Fruit fly (Drosophila melanogaster) whole organism, embryonic: ENCODE measurements around the gene sosie.

ENCODE experiments used
- B-H1 ChIP-seq: fragments of 200-800 bp; sonication (Bioruptor generic); IDR thresholded peaks from 3 replicates; pipeline ENCODE4 v1.3.6; 2022; ENCODE audit warnings: missing biosample characterization, missing genetic modification characterization
- CG10462 ChIP-seq: fragments of 200-800 bp; sonication (Bioruptor generic); optimal IDR thresholded peaks from 2 replicates; lab custom pipeline; 2016; ENCODE audit warnings: missing biosample characterization, missing genetic modification characterization
- CG10543 ChIP-seq: fragments of 200-800 bp; sonication (Bioruptor generic); optimal IDR thresholded peaks from 3 replicates; lab custom pipeline; 2017; ENCODE audit warnings: missing biosample characterization, mild to moderate bottlenecking, missing genetic modification characterization, moderate library complexity
- CG11085 ChIP-seq: fragments of 200-800 bp; sonication (Bioruptor generic); IDR thresholded peaks from 2 replicates; pipeline ENCODE4 v1.3.6; 2022; ENCODE audit warnings: missing biosample characterization, missing genetic modification characterization
- CG12071 ChIP-seq: fragments of 200-800 bp; sonication (Bioruptor generic); optimal IDR thresholded peaks from 3 replicates; lab custom pipeline; 2018; ENCODE audit warnings: missing biosample characterization, mild to moderate bottlenecking, missing genetic modification characterization
- CG14050 ChIP-seq: fragments of 200-800 bp; sonication (Bioruptor generic); IDR thresholded peaks from 3 replicates; pipeline ENCODE4 v1.3.6; 2022; ENCODE audit warnings: missing biosample characterization, missing genetic modification characterization
- CG17186 ChIP-seq: fragments of 200-800 bp; sonication (Bioruptor generic); optimal IDR thresholded peaks from 3 replicates; lab custom pipeline; 2017; ENCODE audit warnings: missing biosample characterization, missing genetic modification reagents, missing genetic modification characterization
- CG17328 ChIP-seq: fragments of 200-800 bp; sonication (Bioruptor generic); IDR thresholded peaks from 2 replicates; pipeline ENCODE4 v1.3.6; 2022; ENCODE audit warnings: missing biosample characterization, missing genetic modification characterization
- CG1792 ChIP-seq: fragments of 200-800 bp; sonication (Bioruptor generic); optimal IDR thresholded peaks from 2 replicates; lab custom pipeline; 2016; ENCODE audit warnings: missing biosample characterization, missing genetic modification characterization
- CG2129 ChIP-seq: fragments of 200-800 bp; sonication (Bioruptor generic); IDR thresholded peaks from 2 replicates; pipeline ENCODE4 v1.3.6; 2022; ENCODE audit warnings: missing biosample characterization, missing genetic modification characterization; ENCODE audit not compliant: partially characterized antibody
- CG2678 ChIP-seq: fragments of 200-800 bp; sonication (Bioruptor generic); optimal IDR thresholded peaks from 3 replicates; lab custom pipeline; 2019; ENCODE audit warnings: missing biosample characterization, mild to moderate bottlenecking, missing genetic modification characterization, moderate library complexity
- CG30020 ChIP-seq: fragments of 200-800 bp; optimal IDR thresholded peaks from 2 replicates; lab custom pipeline; 2019; ENCODE audit warnings: missing biosample characterization, mild to moderate bottlenecking, missing genetic modification characterization, moderate library complexity
- CG3281 ChIP-seq: fragments of 200-800 bp; sonication (Bioruptor generic); optimal IDR thresholded peaks from 3 replicates; lab custom pipeline; 2017; ENCODE audit warnings: missing biosample characterization, mild to moderate bottlenecking, missing genetic modification characterization
- CG34422 ChIP-seq: fragments of 200-800 bp; sonication (Bioruptor generic); IDR thresholded peaks from 3 replicates; pipeline ENCODE4 v1.3.6; 2022; ENCODE audit warnings: missing biosample characterization, missing genetic modification characterization
- CG4617 ChIP-seq: fragments of 200-800 bp; sonication (Bioruptor generic); optimal IDR thresholded peaks from 3 replicates; lab custom pipeline; 2016; ENCODE audit warnings: missing biosample characterization, missing genetic modification characterization, borderline replicate concordance
- CG4707 ChIP-seq: fragments of 200-800 bp; sonication (Bioruptor generic); optimal IDR thresholded peaks from 2 replicates; lab custom pipeline; 2018; ENCODE audit warnings: missing biosample characterization, mild to moderate bottlenecking, missing genetic modification characterization, moderate library complexity
- CG5245 ChIP-seq: fragments of 200-800 bp; sonication (Bioruptor generic); optimal IDR thresholded peaks from 3 replicates; lab custom pipeline; 2016; ENCODE audit warnings: missing biosample characterization, missing genetic modification characterization
- CG8290 ChIP-seq, 3 experiments: fragments of 200-800 bp; sonication (Bioruptor generic); optimal IDR thresholded peaks; 2 replicates each; lab custom pipeline; 2016 to 2019; ENCODE audit warnings: missing biosample characterization in 3 of 3, missing genetic modification characterization in 3 of 3, mild to moderate bottlenecking in 2 of 3, moderate library complexity in 1 of 3
- CG9609 ChIP-seq: fragments of 200-800 bp; sonication (Bioruptor generic); optimal IDR thresholded peaks from 3 replicates; lab custom pipeline; 2016; ENCODE audit warnings: missing biosample characterization, missing genetic modification characterization
- CG9876 ChIP-seq: fragments of 200-800 bp; sonication (Bioruptor generic); optimal IDR thresholded peaks from 2 replicates; lab custom pipeline; 2016; ENCODE audit warnings: missing biosample characterization, missing genetic modification characterization
- Dbx ChIP-seq: fragments of 200-800 bp; sonication (Bioruptor generic); IDR thresholded peaks from 3 replicates; pipeline ENCODE4 v1.3.6; 2022; ENCODE audit warnings: missing biosample characterization, missing genetic modification characterization
- ERR ChIP-seq: fragments of 200-800 bp; sonication (Bioruptor generic); optimal IDR thresholded peaks from 2 replicates; lab custom pipeline; 2016; ENCODE audit warnings: missing biosample characterization, missing genetic modification characterization
- Lim3 ChIP-seq: fragments of 200-800 bp; sonication (Bioruptor generic); IDR thresholded peaks from 2 replicates; pipeline ENCODE4 v1.3.6; 2022; ENCODE audit warnings: missing biosample characterization, missing genetic modification characterization
- MBD-R2 ChIP-seq: fragments of 200-800 bp; sonication (Bioruptor generic); IDR thresholded peaks from 2 replicates; pipeline ENCODE4 v1.3.6; 2022; ENCODE audit warnings: missing biosample characterization, missing genetic modification characterization
- NfI ChIP-seq: fragments of 200-800 bp; sonication (Bioruptor generic); optimal IDR thresholded peaks from 3 replicates; lab custom pipeline; 2018; ENCODE audit warnings: missing biosample characterization, mild to moderate bottlenecking, missing genetic modification characterization, moderate library complexity
- Oaz ChIP-seq: fragments of 200-800 bp; sonication (Bioruptor generic); IDR thresholded peaks from 2 replicates; pipeline ENCODE4 v1.3.6; 2022; ENCODE audit warnings: missing biosample characterization, missing genetic modification characterization
- Ptx1 ChIP-seq: fragments of 200-800 bp; sonication (Bioruptor generic); IDR thresholded peaks from 2 replicates; pipeline ENCODE4 v1.3.6; 2022; ENCODE audit warnings: missing biosample characterization, missing genetic modification characterization
- Sry-β ChIP-seq: fragments of 200-800 bp; sonication (Bioruptor generic); optimal IDR thresholded peaks from 2 replicates; lab custom pipeline; 2018; ENCODE audit warnings: missing biosample characterization, mild to moderate bottlenecking, missing genetic modification characterization, moderate library complexity
- bbx ChIP-seq: fragments of 200-800 bp; sonication (Bioruptor generic); IDR thresholded peaks from 2 replicates; pipeline ENCODE4 v1.3.6; 2022; ENCODE audit warnings: missing biosample characterization, missing genetic modification characterization; ENCODE audit not compliant: partially characterized antibody
- bigmax ChIP-seq: fragments of 200-800 bp; sonication (Bioruptor generic); optimal IDR thresholded peaks from 2 replicates; lab custom pipeline; 2018; ENCODE audit warnings: missing biosample characterization, mild to moderate bottlenecking, missing genetic modification characterization
- cato ChIP-seq: fragments of 200-800 bp; sonication (Bioruptor generic); optimal IDR thresholded peaks from 2 replicates; lab custom pipeline; 2016; ENCODE audit warnings: missing biosample characterization, missing genetic modification characterization, borderline replicate concordance
- caup ChIP-seq: fragments of 200-800 bp; sonication (Bioruptor generic); optimal IDR thresholded peaks from 3 replicates; lab custom pipeline; 2017; ENCODE audit warnings: missing biosample characterization, mild to moderate bottlenecking, missing genetic modification characterization, moderate library complexity; ENCODE audit not compliant: severe bottlenecking
- croc ChIP-seq: fragments of 200-800 bp; sonication (Bioruptor generic); conservative IDR thresholded peaks from 3 replicates; pipeline ENCODE4 v1.3.6; 2022; ENCODE audit warnings: missing biosample characterization, missing genetic modification characterization
- da ChIP-seq: fragments of 200-800 bp; sonication (Bioruptor generic); optimal IDR thresholded peaks from 2 replicates; lab custom pipeline; 2016; ENCODE audit warnings: missing biosample characterization, missing genetic modification characterization
- fd64A ChIP-seq: fragments of 200-800 bp; sonication (Bioruptor generic); optimal IDR thresholded peaks from 3 replicates; lab custom pipeline; 2018; ENCODE audit warnings: missing biosample characterization, mild to moderate bottlenecking, missing genetic modification characterization
- grau ChIP-seq: fragments of 200-800 bp; optimal IDR thresholded peaks from 3 replicates; lab custom pipeline; 2019; ENCODE audit warnings: missing biosample characterization, mild to moderate bottlenecking, missing genetic modification characterization, moderate library complexity
- jing ChIP-seq: fragments of 200-800 bp; sonication (Bioruptor generic); optimal IDR thresholded peaks from 2 replicates; lab custom pipeline; 2018; ENCODE audit warnings: missing biosample characterization, mild to moderate bottlenecking, missing genetic modification characterization
- kah ChIP-seq: fragments of 200-800 bp; sonication (Bioruptor generic); optimal IDR thresholded peaks from 2 replicates; lab custom pipeline; 2018; ENCODE audit warnings: missing biosample characterization, mild to moderate bottlenecking, missing genetic modification characterization
- klu ChIP-seq: fragments of 200-800 bp; sonication (Bioruptor generic); IDR thresholded peaks from 2 replicates; pipeline ENCODE4 v1.3.6; 2022; ENCODE audit warnings: missing biosample characterization, missing genetic modification characterization
- luna ChIP-seq: fragments of 200-800 bp; sonication (Bioruptor generic); optimal IDR thresholded peaks from 2 replicates; lab custom pipeline; 2016; ENCODE audit warnings: missing biosample characterization, missing genetic modification characterization
- nau ChIP-seq: fragments of 200-800 bp; sonication (Bioruptor generic); optimal IDR thresholded peaks from 3 replicates; lab custom pipeline; 2017; ENCODE audit warnings: missing biosample characterization, mild to moderate bottlenecking, missing genetic modification characterization, missing genetic modification reagents
- nerfin-2 ChIP-seq: fragments of 200-800 bp; sonication (Bioruptor generic); IDR thresholded peaks from 2 replicates; pipeline ENCODE4 v1.3.6; 2022; ENCODE audit warnings: missing biosample characterization, missing genetic modification characterization; ENCODE audit not compliant: partially characterized antibody
- oc ChIP-seq: fragments of 200-800 bp; sonication (Bioruptor generic); optimal IDR thresholded peaks from 2 replicates; lab custom pipeline; 2018; ENCODE audit warnings: missing biosample characterization, mild to moderate bottlenecking, missing genetic modification characterization, moderate library complexity
- onecut ChIP-seq: fragments of 200-800 bp; sonication (Bioruptor generic); IDR thresholded peaks from 2 replicates; pipeline ENCODE4 v1.3.6; 2022; ENCODE audit warnings: missing biosample characterization, missing genetic modification characterization
- pfk ChIP-seq: fragments of 200-800 bp; sonication (Bioruptor generic); optimal IDR thresholded peaks from 2 replicates; lab custom pipeline; 2018; ENCODE audit warnings: missing biosample characterization, mild to moderate bottlenecking, missing genetic modification characterization, moderate library complexity
- vfl ChIP-seq: fragments of 200-800 bp; sonication (Bioruptor generic); optimal IDR thresholded peaks from 2 replicates; lab custom pipeline; 2016; ENCODE audit warnings: missing biosample characterization, missing genetic modification characterization
- vvl ChIP-seq: fragments of 200-800 bp; sonication (Bioruptor generic); IDR thresholded peaks from 2 replicates; pipeline ENCODE4 v1.3.6; 2022; ENCODE audit warnings: missing biosample characterization, missing genetic modification characterization
- zen2 ChIP-seq: fragments of 200-800 bp; sonication (Bioruptor generic); IDR thresholded peaks from 3 replicates; pipeline ENCODE4 v1.3.6; 2022; ENCODE audit warnings: missing biosample characterization, missing genetic modification characterization; ENCODE audit not compliant: partially characterized antibody

The sosie gene

DNA sequence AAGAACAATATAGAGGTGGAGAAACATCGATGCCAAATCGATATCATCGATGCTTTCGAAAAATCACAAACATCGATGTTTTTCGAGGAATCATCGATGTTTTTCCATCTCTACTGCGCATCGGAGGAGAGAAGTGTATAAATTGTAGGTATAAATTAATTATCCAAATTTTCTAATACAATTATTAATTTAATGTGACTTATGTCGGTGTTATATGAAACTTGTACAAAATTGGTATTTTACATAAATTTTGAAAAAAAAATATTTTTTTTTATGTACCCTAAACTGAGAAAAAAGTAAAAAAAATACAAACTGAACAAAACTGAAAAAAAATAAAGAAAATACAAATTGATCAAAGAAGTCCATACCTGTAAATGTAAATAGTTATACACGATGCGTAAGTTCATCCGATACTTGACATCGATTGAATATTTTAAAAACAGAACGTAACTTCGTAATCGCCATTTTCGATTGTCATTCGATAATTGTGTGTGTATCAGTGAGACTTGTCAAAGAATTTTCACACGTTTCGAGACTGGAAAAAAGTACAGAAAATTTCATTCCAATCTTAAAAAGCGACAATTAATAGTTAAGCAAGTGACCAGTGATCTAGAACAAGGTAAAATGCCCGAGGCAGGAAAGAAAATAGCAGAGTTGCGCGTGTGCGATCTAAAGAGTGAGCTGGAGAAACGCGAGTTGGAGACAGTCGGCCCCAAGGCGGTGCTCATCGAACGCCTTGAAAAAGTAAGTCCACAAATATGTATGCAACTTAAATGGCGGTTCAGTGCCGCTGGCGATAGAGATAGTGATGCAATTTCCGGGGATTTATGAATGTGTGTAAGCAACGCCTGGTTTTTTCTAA is 16.5 kb upstream of the sosie start, which contains the start of the genes CG5808 and Saf-B (continued):
- TF ChIP-seq CG3281 (GFP tag; lab: Kevin White, UChicago) (no peak), CG34422 (GFP tag; lab: Robert Waterston, UW) (no peak; the same call in 2 of the 3 replicates), ERR (GFP tag; lab: Kevin White, UChicago) (no peak), CG10543 (GFP tag; lab: Kevin White, UChicago) (no peak), Sry-β (GFP tag; lab: Kevin White, UChicago) (peak; percentile 10), CG5245 (GFP tag; lab: Kevin White, UChicago) (peak; percentile 57), vfl (GFP tag; lab: Kevin White, UChicago) (no peak), zen2 (peak; percentile 69), jing (no peak), CG30020 (tag; lab: Kevin White, UChicago) (peak; percentile 56), bigmax (no peak), nau (GFP tag; lab: Kevin White, UChicago) (no peak), B-H1 (GFP tag; lab: Robert Waterston, UW) (no peak; the same call in 2 of the 3 replicates), CG14050 (GFP tag; lab: Robert Waterston, UW) (no peak), onecut (GFP tag; lab: Robert Waterston, UW) (no peak), kah (GFP tag; lab: Kevin White, UChicago) (no peak), CG2129 (GFP tag; lab: Robert Waterston, UW) (peak; percentile 60), CG1792 (GFP tag; lab: Kevin White, UChicago) (no peak), fd64A (no peak), cato (no peak), Oaz (GFP tag; lab: Robert Waterston, UW) (no peak), MBD-R2 (GFP tag; lab: Robert Waterston, UW) (peak; percentile 8; the same call in 1 of the 2 replicates), CG4617 (GFP tag; lab: Kevin White, UChicago) (peak; percentile 39), pfk (GFP tag; lab: Kevin White, UChicago) (no peak), CG10462 (no peak), CG11085 (GFP tag; lab: Robert Waterston, UW) (no peak), klu (no peak; the same call in 1 of the 2 replicates), CG8290 (GFP tag; optimal IDR thresholded peaks at IDR 0.05; lab: Kevin White, UChicago) (peak; percentile 96), CG8290 (tag; optimal IDR thresholded peaks at IDR 0.05; lab: Kevin White, UChicago) (peak in 1 of 2 experiments; percentile 98), caup (GFP tag; lab: Kevin White, UChicago) (no peak), Lim3 (GFP tag; lab: Robert Waterston, UW) (no peak), Dbx (peak; percentile 44; the same call in 2 of the 3 replicates), CG9609 (no peak), CG4707 (GFP tag; lab: Kevin White, UChicago) (no peak), NfI (no peak), CG12071 (no peak), croc (no peak), grau (tag; lab: Kevin White, UChicago) (no peak), CG17328 (no peak), da (GFP tag; lab: Kevin White, UChicago) (no peak), CG2678 (tag; lab: Kevin White, UChicago) (no peak), CG17186 (no peak), nerfin-2 (GFP tag; lab: Robert Waterston, UW) (peak; percentile 86), vvl (GFP tag; lab: Robert Waterston, UW) (peak; percentile 68), Ptx1 (GFP tag; lab: Robert Waterston, UW) (peak; percentile 81), luna (GFP tag; lab: Kevin White, UChicago) (no peak), oc (tag; lab: Kevin White, UChicago) (no peak), bbx (peak; percentile 77), CG9876 (GFP tag; lab: Kevin White, UChicago) (no peak)
